Worm (Caenorhabditis elegans): ENCODE measurements around the gene csn-4.

The csn-4 gene

ce11 chrIV:1055734-1056133, 31.1 kb downstream of the csn-4 start:
- TF ChIP-seq mbf-1 (tag; optimal IDR thresholded peaks at IDR 0.05) (no peak), aly-2 (tag; optimal IDR thresholded peaks at IDR 0.05) (no peak)

ce11 chrIV:1054736-1055135, 32.1 kb downstream of the csn-4 start, which contains the start of gene dcap-1:
TSS of gene dcap-1 (minus strand) at chrIV:1054794.
- no peak for TF ChIP-seq nhr-77 (tag; optimal IDR thresholded peaks at IDR 0.05)
- peak; percentile 93 for TF ChIP-seq R02D3.7 (tag; optimal IDR thresholded peaks at IDR 0.05)
- no peak for TF ChIP-seq aly-2 (tag; optimal IDR thresholded peaks at IDR 0.05)
- TF ChIP-seq mdl-1 (tag; optimal IDR thresholded peaks at IDR 0.05) = no peak
- no peak for TF ChIP-seq blmp-1 (tag; optimal IDR thresholded peaks at IDR 0.05; ENCODE audit: insufficient read depth)
- no peak for TF ChIP-seq sma-9 (GFP tag; optimal IDR thresholded peaks at IDR 0.05)
- TF ChIP-seq sma-9 (tag; optimal IDR thresholded peaks at IDR 0.05) = no peak
- no peak for TF ChIP-seq lin-39 (tag; optimal IDR thresholded peaks at IDR 0.05)
- TF ChIP-seq ztf-1 (GFP tag; conservative IDR thresholded peaks at IDR 0.05) = no peak
- no peak for TF ChIP-seq ceh-16 (tag; optimal IDR thresholded peaks at IDR 0.05)
- no peak for TF ChIP-seq ZK546.5 (tag; optimal IDR thresholded peaks at IDR 0.05)
- no peak for TF ChIP-seq unc-39 (tag; optimal IDR thresholded peaks at IDR 0.05)
- no peak for TF ChIP-seq nhr-21 (tag; optimal IDR thresholded peaks at IDR 0.05)
- TF ChIP-seq unc-62 (GFP tag; optimal IDR thresholded peaks at IDR 0.05) = no peak
- TF ChIP-seq elt-3 (tag; optimal IDR thresholded peaks at IDR 0.05) = no peak
- no peak for TF ChIP-seq sma-3 (GFP tag; optimal IDR thresholded peaks at IDR 0.05)
- TF ChIP-seq unc-55 (GFP tag; optimal IDR thresholded peaks at IDR 0.05) = peak; percentile 51
- TF ChIP-seq nhr-237 (tag; optimal IDR thresholded peaks at IDR 0.05) = no peak
- TF ChIP-seq gmeb-1 (tag; optimal IDR thresholded peaks at IDR 0.05) = peak; percentile 4
- no peak for TF ChIP-seq nhr-25 (tag; optimal IDR thresholded peaks at IDR 0.05)
- TF ChIP-seq egl-27 (tag; optimal IDR thresholded peaks at IDR 0.05) = no peak
- no peak for TF ChIP-seq elt-1 (tag; optimal IDR thresholded peaks at IDR 0.05)
- TF ChIP-seq mab-5 (tag; optimal IDR thresholded peaks at IDR 0.05) = no peak
- TF ChIP-seq C34F6.9 (tag; optimal IDR thresholded peaks at IDR 0.05) = peak; percentile 22
- TF ChIP-seq lin-11 (tag; optimal IDR thresholded peaks at IDR 0.05) = no peak
- no peak for TF ChIP-seq F13H6.1 (tag; optimal IDR thresholded peaks at IDR 0.05)
- TF ChIP-seq sem-4 (tag; optimal IDR thresholded peaks at IDR 0.05) = no peak
- no peak for TF ChIP-seq fos-1 (tag; optimal IDR thresholded peaks at IDR 0.05)
- no peak for TF ChIP-seq zag-1 (tag; optimal IDR thresholded peaks at IDR 0.05)
- TF ChIP-seq nhr-129 (tag; optimal IDR thresholded peaks at IDR 0.05) = peak; percentile 13
- TF ChIP-seq ama-1 (optimal IDR thresholded peaks at IDR 0.05) = no peak
- TF ChIP-seq nhr-23 (tag; optimal IDR thresholded peaks at IDR 0.05) = no peak
- TF ChIP-seq nhr-10 (tag; optimal IDR thresholded peaks at IDR 0.05) = no peak
- TF ChIP-seq Y55F3AM.14 (GFP tag; optimal IDR thresholded peaks at IDR 0.05) = no peak
- no peak for TF ChIP-seq dmd-4 (tag; optimal IDR thresholded peaks at IDR 0.05)
- TF ChIP-seq peb-1 (tag; optimal IDR thresholded peaks at IDR 0.05) = no peak
- no peak for TF ChIP-seq nhr-12 (tag; optimal IDR thresholded peaks at IDR 0.05)
- TF ChIP-seq ztf-11 (tag; optimal IDR thresholded peaks at IDR 0.05) = no peak
- no peak for TF ChIP-seq ztf-4 (tag; optimal IDR thresholded peaks at IDR 0.05)
- TF ChIP-seq mbf-1 (tag; optimal IDR thresholded peaks at IDR 0.05) = no peak
- TF ChIP-seq lin-13 (GFP tag; optimal IDR thresholded peaks at IDR 0.05) = no peak
- no peak for TF ChIP-seq nhr-6 (tag; optimal IDR thresholded peaks at IDR 0.05)
- TF ChIP-seq ceh-82 (tag; optimal IDR thresholded peaks at IDR 0.05) = no peak
- peak; percentile 18 for TF ChIP-seq crh-2 (tag; optimal IDR thresholded peaks at IDR 0.05)
- no peak for TF ChIP-seq snpc-4 (tag; optimal IDR thresholded peaks at IDR 0.05)
- TF ChIP-seq skn-1 (tag; optimal IDR thresholded peaks at IDR 0.05) = no peak
- peak; percentile 24 to 55 for TF ChIP-seq lsy-2 (tag; optimal IDR thresholded peaks at IDR 0.05)
- TF ChIP-seq nhr-11 (tag; optimal IDR thresholded peaks at IDR 0.05) = no peak
- TF ChIP-seq alr-1 (tag; optimal IDR thresholded peaks at IDR 0.05) = no peak
